Worm (Caenorhabditis elegans) whole organism, mixed stage, embryonic: ENCODE measurements around the gene gly-11.

Source experiments
- bed-3 ChIP-seq: fragments of 200-800 bp; sonication (Bioruptor generic); optimal IDR thresholded peaks from 3 replicates; lab custom pipeline; 2018; ENCODE audit warnings: mild to moderate bottlenecking, missing genetic modification characterization, moderate library complexity, missing compliant biosample characterization
- cnd-1 ChIP-seq: fragments of 200-800 bp; sonication (Bioruptor generic); optimal IDR thresholded peaks from 2 replicates; lab custom pipeline; 2018; ENCODE audit warnings: mild to moderate bottlenecking, missing genetic modification characterization, missing compliant biosample characterization
- nhr-12 ChIP-seq: fragments of 150-350 bp; optimal IDR thresholded peaks from 2 replicates; lab custom pipeline; 2014; ENCODE audit warnings: missing biosample characterization, missing genetic modification characterization
- nhr-76 ChIP-seq: sonication (generic microtip); optimal IDR thresholded peaks from 2 replicates; lab custom pipeline; 2017; ENCODE audit warnings: missing biosample characterization, missing genetic modification characterization

gly-11 gene

DNA sequence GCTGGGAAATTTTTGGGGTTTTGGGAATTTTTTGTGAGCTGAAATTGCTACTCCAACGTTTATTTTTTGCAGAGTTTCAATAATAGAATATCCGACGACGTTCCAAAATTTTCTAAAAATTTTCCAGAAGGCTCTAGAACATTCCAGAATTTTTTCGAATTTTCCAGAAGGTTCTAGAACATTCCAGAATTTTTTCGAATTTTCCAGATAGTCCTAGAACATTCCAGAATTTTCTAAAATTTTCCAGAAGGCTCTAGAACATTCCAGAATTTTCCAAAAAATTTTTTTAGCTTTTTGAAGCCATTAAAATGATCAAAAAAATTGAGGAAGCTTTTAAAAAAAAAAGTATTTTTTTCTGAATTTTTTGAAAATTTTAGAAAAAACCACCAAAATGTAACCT is 53.6 kb downstream of the gly-11 start:
- TF ChIP-seq cnd-1: no peak
- TF ChIP-seq bed-3 (GFP tag; lab: Kevin White, UChicago): no peak
- no peak for TF ChIP-seq nhr-12 (tag; lab: Kevin White, UChicago)
- TF ChIP-seq nhr-76 (tag; lab: Kevin White, UChicago): no peak
